Fruit fly (Drosophila melanogaster): ENCODE measurements around the gene CG12279.

- TF ChIP-seq CTCF (optimal IDR thresholded peaks at IDR 0.05) (no peak), CG8478 (optimal IDR thresholded peaks at IDR 0.05) (no peak)
Measured at dm6 chr3R:12739247-12739646, 34.4 kb downstream of the CG12279 start, which contains the start of gene Ugt37A2.
